Fruit fly (Drosophila melanogaster): Measurements from ENCODE around the gene Zmynd8.

The Zmynd8 gene

DNA sequence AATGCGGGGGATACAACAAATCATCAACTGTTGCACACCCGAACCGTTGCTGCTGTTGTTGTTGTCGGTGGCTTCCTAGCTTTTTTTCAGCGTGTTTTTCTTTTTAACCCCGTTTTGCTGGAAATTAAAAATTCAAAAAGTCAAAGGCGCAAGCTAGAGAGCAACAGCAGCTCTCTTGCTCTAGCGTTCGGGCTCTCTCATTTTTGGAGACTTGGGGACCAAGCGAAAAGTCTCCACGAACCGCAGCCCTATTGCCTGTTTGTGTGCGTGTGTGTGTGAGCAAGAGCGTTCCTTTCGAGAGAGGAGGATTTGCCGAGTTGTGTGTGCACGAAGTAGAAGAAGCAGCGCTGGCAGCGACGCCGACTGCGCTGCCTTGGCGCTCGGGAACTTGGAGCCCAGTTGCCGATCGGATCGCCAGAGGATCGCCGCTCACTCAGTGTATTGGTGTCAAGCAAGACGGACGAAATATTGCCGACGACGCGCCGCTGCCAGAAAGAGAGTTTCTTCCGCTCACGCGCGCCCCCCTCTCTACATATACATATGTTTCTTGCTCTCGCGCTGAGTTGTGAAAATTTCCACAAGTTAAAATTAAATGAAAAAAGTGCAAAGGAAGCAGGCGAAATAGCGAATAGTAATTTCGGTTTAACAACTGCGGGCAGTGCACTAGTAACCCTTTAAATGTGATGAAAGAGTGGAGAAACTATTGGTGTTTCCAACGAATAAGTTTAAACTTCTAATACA is 55.5 kb downstream of the Zmynd8 start (continued):
- TF ChIP-seq knrl (GFP tag; IDR thresholded peaks at IDR 0.05; ENCODE audit: partially characterized antibody) (no peak), CG4707 (GFP tag; optimal IDR thresholded peaks at IDR 0.05) (no peak), zen (tag; optimal IDR thresholded peaks at IDR 0.05) (no peak), Doc3 (GFP tag; IDR thresholded peaks at IDR 0.05; ENCODE audit: partially characterized antibody) (no peak), HmgZ (tag; optimal IDR thresholded peaks at IDR 0.05) (no peak), Sin3A (optimal IDR thresholded peaks at IDR 0.05) (no peak), CG1602 (GFP tag; optimal IDR thresholded peaks at IDR 0.05) (no peak), exex (tag; optimal IDR thresholded peaks at IDR 0.05) (no peak), CG10267 (tag; optimal IDR thresholded peaks at IDR 0.05) (no peak), Atf3 (GFP tag; optimal IDR thresholded peaks at IDR 0.05) (no peak), CG2129 (GFP tag; IDR thresholded peaks at IDR 0.05; ENCODE audit: partially characterized antibody) (no peak), Max (GFP tag; optimal IDR thresholded peaks at IDR 0.05) (no peak), dm (GFP tag; optimal IDR thresholded peaks at IDR 0.05) (no peak), sob (GFP tag; IDR thresholded peaks at IDR 0.05) (no peak), CG7357 (GFP tag; IDR thresholded peaks at IDR 0.05) (no peak), CG13123 (GFP tag; optimal IDR thresholded peaks at IDR 0.05) (no peak), CG7987 (GFP tag; optimal IDR thresholded peaks at IDR 0.05) (no peak), psq (GFP tag; optimal IDR thresholded peaks at IDR 0.05) (no peak), Hand (GFP tag; optimal IDR thresholded peaks at IDR 0.05) (no peak), sr (GFP tag; IDR thresholded peaks at IDR 0.05) (peak; percentile 47; the same call in 1 of the 3 replicates), schlank (tag; optimal IDR thresholded peaks at IDR 0.05) (no peak), CG6654 (GFP tag; optimal IDR thresholded peaks at IDR 0.05) (no peak), Sry-δ (GFP tag; optimal IDR thresholded peaks at IDR 0.05) (no peak), ro (GFP tag; IDR thresholded peaks at IDR 0.05) (no peak), Ptx1 (GFP tag; IDR thresholded peaks at IDR 0.05) (no peak), danr (GFP tag; IDR thresholded peaks at IDR 0.05) (no peak), CG3065 (GFP tag; optimal IDR thresholded peaks at IDR 0.05) (no peak), CrebB (tag; optimal IDR thresholded peaks at IDR 0.05) (no peak), Mad (GFP tag; optimal IDR thresholded peaks at IDR 0.05) (no peak), CG32767 (GFP tag; IDR thresholded peaks at IDR 0.05) (no peak), Lim3 (GFP tag; IDR thresholded peaks at IDR 0.05) (no peak), kni (GFP tag; optimal IDR thresholded peaks at IDR 0.05) (peak; percentile 61), CG14014 (GFP tag; IDR thresholded peaks at IDR 0.05) (no peak), Camta (GFP tag; optimal IDR thresholded peaks at IDR 0.05) (no peak), CG18262 (tag; optimal IDR thresholded peaks at IDR 0.05) (no peak), hth (optimal IDR thresholded peaks at IDR 0.05) (no peak), inv (GFP tag; IDR thresholded peaks at IDR 0.05; ENCODE audit: partially characterized antibody) (no peak), CoRest (tag; optimal IDR thresholded peaks at IDR 0.05) (no peak), tna (GFP tag; IDR thresholded peaks at IDR 0.05; ENCODE audit: partially characterized antibody) (0 out of 2 replicates have a peak, but pooled peaks have one; percentile 11), tx (GFP tag; optimal IDR thresholded peaks at IDR 0.05) (no peak), gsb-n (tag; optimal IDR thresholded peaks at IDR 0.05) (no peak), Deaf1 (tag; optimal IDR thresholded peaks at IDR 0.05) (peak; percentile 97), ato (GFP tag; IDR thresholded peaks at IDR 0.05; ENCODE audit: partially characterized antibody) (0 out of 2 replicates have a peak, but pooled peaks have one; percentile 18), Doc2 (GFP tag; IDR thresholded peaks at IDR 0.05) (no peak), zf30C (GFP tag; optimal IDR thresholded peaks at IDR 0.05) (no peak), CG4424 (GFP tag; optimal IDR thresholded peaks at IDR 0.05) (no peak), Sox102F (GFP tag; optimal IDR thresholded peaks at IDR 0.05) (no peak), eve (GFP tag; optimal IDR thresholded peaks at IDR 0.05) (no peak), CG7839 (tag; optimal IDR thresholded peaks at IDR 0.05) (no peak), dati (GFP tag; IDR thresholded peaks at IDR 0.05) (no peak), CG30020 (tag; optimal IDR thresholded peaks at IDR 0.05) (no peak)

Measured in whole organism, embryonic.